Worm (Caenorhabditis elegans) whole organism, young adult: Measurements from ENCODE around the gene atf-6.

Experiments
- B0336.3 ChIP-seq: fragments of 200-800 bp; sonication (Bioruptor generic); IDR thresholded peaks from 2 replicates; pipeline ENCODE4 v1.3.6; 2022; ENCODE audit warnings: missing genetic modification characterization, missing compliant biosample characterization
- ceh-58 ChIP-seq: fragments of 200-800 bp; sonication (Bioruptor generic); IDR thresholded peaks from 2 replicates; pipeline ENCODE4 v1.3.6; 2022; ENCODE audit warnings: missing genetic modification characterization, missing compliant biosample characterization
- gei-17 ChIP-seq: fragments of 200-800 bp; sonication (Bioruptor generic); optimal IDR thresholded peaks from 2 replicates; lab custom pipeline; 2018; ENCODE audit warnings: mild to moderate bottlenecking, missing genetic modification characterization, missing compliant biosample characterization
- lin-26 ChIP-seq: fragments of 200-800 bp; sonication (Bioruptor generic); IDR thresholded peaks from 2 replicates; pipeline ENCODE4 v1.3.6; 2022; ENCODE audit warnings: missing genetic modification reagents, missing genetic modification characterization, missing compliant biosample characterization
- lin-35 ChIP-seq, 3 experiments: fragments of 150-350 bp in 2 of 3; sonication (generic microtip) in 1 of 3; optimal IDR thresholded peaks; 2 replicates each; lab custom pipeline; 2014 to 2018; ENCODE audit warnings: missing biosample characterization in 3 of 3, missing genetic modification characterization in 3 of 3, missing genetic modification reagents in 3 of 3
- pha-4 ChIP-seq: fragments of 150-350 bp; sonication (generic microtip); optimal IDR thresholded peaks from 2 replicates; lab custom pipeline; 2014; ENCODE audit warnings: missing biosample characterization, missing genetic modification reagents, missing genetic modification characterization
- rec-8 ChIP-seq, 2 experiments: sonication (generic microtip); optimal IDR thresholded peaks; 2 replicates each; lab custom pipeline; 2016; ENCODE audit warnings: mild to moderate bottlenecking in 2 of 2, missing genetic modification characterization in 2 of 2, missing genetic modification reagents in 2 of 2, missing genotype in 2 of 2, missing biosample characterization in 1 of 2, missing compliant biosample characterization in 1 of 2, moderate library complexity in 1 of 2
- rpc-1 ChIP-seq, 2 experiments: fragments of 150-350 bp in 1 of 2; sonication (generic microtip) in 1 of 2; optimal IDR thresholded peaks; 2 replicates each; lab custom pipeline; 2014 to 2018; ENCODE audit warnings: missing biosample characterization in 1 of 2, missing genetic modification characterization in 1 of 2, missing genetic modification reagents in 1 of 2, missing genotype in 1 of 2

DNA sequence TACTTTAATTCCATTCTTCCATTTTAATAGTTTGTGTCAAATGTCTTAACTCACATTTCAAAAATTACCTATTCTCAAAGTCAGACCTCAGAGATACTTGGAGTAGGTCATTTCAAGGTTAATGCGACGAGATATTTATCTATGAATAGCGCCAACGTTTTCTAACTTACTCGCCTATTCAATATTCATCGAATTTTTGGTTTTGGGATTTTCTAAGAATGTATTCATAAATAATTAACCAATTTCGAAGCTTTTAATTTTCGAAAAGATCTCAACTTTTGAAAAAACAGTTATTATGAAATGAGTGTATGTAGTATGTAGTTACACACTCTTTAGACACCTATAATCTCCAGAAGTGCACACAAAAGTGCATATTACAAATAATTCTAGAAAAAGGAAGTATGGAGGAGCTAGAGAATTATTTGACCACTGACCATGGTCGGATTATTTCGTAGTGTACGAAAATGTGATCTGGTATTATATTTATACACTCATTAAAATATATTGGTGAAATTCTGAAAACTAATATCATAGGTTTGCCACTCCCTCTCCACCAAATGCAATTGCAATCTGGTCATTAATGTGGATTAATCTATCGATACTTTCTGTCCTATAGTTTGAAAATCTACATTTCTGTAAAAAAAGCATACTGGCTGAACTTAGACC lies 31.9 kb downstream of the atf-6 start:
- TF ChIP-seq pha-4 (tag; lab: Kevin White, UChicago): no peak
- no peak for TF ChIP-seq gei-17 (GFP tag; lab: Kevin White, UChicago)
- no peak for TF ChIP-seq lin-35 (GFP tag; optimal IDR thresholded peaks at IDR 0.05; lab: Kevin White, UChicago)
- no peak for TF ChIP-seq ceh-58 (GFP tag; lab: Robert Waterston, UW)
- TF ChIP-seq B0336.3 (GFP tag; lab: Robert Waterston, UW): no peak
- no peak for TF ChIP-seq rpc-1 (optimal IDR thresholded peaks at IDR 0.05; lab: Kevin White, UChicago)
- TF ChIP-seq rpc-1 (tag; optimal IDR thresholded peaks at IDR 0.05; lab: Kevin White, UChicago): no peak
- no peak for TF ChIP-seq rec-8 (tag; optimal IDR thresholded peaks at IDR 0.05; lab: Kevin White, UChicago)
- no peak for TF ChIP-seq lin-26 (GFP tag; lab: Robert Waterston, UW)
